Fruit fly (Drosophila melanogaster): ENCODE results near the gene GILT3.
A peak's percentile ranks its signal among the peaks of the same experiment; 100 is the strongest.

Gene GILT3

DNA sequence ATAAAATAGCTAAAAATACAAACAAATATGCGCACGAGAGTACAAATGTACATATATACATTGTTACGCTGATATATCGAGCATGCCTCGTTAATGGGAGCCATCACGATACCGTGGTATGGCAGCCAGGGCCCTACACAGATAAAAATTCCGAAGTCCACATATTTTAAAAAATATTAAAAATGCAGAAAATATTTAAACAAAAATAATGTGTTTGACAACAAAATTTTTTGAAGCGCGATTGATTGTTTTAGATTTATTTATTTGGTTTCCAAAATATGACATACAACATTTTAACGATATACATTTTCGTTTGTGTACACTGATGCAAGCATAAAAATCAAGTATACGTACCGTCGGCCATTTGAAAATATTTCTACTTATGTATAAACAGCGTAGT, 49.6 kb downstream of the GILT3 start:
- TF ChIP-seq EcR (GFP tag; optimal IDR thresholded peaks at IDR 0.05): no peak
- TF ChIP-seq fd96Ca (GFP tag; IDR thresholded peaks at IDR 0.05): 0 out of 3 replicates have a peak, but pooled peaks have one; percentile 50
- TF ChIP-seq gl (tag; optimal IDR thresholded peaks at IDR 0.05): no peak
- TF ChIP-seq CG4496 (GFP tag; IDR thresholded peaks at IDR 0.05): peak; percentile 83
- TF ChIP-seq CG10348 (GFP tag; IDR thresholded peaks at IDR 0.05): no peak
- peak; percentile 67 for TF ChIP-seq CG12605 (GFP tag; IDR thresholded peaks at IDR 0.05)
- peak; percentile 75 for TF ChIP-seq Ets98B (GFP tag; IDR thresholded peaks at IDR 0.05)
- peak; percentile 40 for TF ChIP-seq Snoo (tag; optimal IDR thresholded peaks at IDR 0.05)
- TF ChIP-seq CG9948 (tag; optimal IDR thresholded peaks at IDR 0.05): peak; percentile 63
- TF ChIP-seq CG14655 (GFP tag; optimal IDR thresholded peaks at IDR 0.05): peak; percentile 67
- peak; percentile 84 for TF ChIP-seq CG32121 (GFP tag; IDR thresholded peaks at IDR 0.05)
- no peak for TF ChIP-seq D1 (tag; optimal IDR thresholded peaks at IDR 0.05)
- TF ChIP-seq CG8301 (tag; optimal IDR thresholded peaks at IDR 0.05): peak; percentile 70
- peak; percentile 63 for TF ChIP-seq Pif1A (GFP tag; optimal IDR thresholded peaks at IDR 0.05)
- TF ChIP-seq CG34367 (tag; optimal IDR thresholded peaks at IDR 0.05): peak; percentile 27
- TF ChIP-seq CG8159 (tag; optimal IDR thresholded peaks at IDR 0.05): peak; percentile 69
- peak; percentile 45 for TF ChIP-seq Pif1B (GFP tag; optimal IDR thresholded peaks at IDR 0.05)
- TF ChIP-seq CG17806 (tag; optimal IDR thresholded peaks at IDR 0.05): peak; percentile 34
- TF ChIP-seq CG13204 (GFP tag; optimal IDR thresholded peaks at IDR 0.05): no peak
- peak; percentile 33; the same call in 1 of the 2 replicates for TF ChIP-seq rn (GFP tag; IDR thresholded peaks at IDR 0.05)
- TF ChIP-seq CG15710 (tag; optimal IDR thresholded peaks at IDR 0.05): peak; percentile 60

DNA sequence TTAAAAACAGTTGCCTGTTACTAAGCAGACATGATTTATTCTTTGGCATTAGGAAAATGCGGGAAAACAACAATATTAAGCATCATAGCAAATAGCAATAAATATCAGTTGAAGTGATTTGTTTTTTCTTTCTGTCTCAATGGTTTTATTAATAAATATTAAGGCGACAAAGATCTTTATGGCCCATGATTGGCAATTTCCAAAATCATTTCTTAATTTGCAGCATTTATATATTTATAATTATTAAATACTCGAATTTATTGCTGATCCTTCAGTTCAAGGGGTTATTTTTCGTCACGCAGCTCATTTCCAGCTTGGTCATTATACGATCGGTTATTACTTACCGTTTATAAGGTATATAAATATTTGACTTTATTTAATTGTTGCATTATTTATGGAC, 50.5 kb downstream of the GILT3 start:
- TF ChIP-seq Snoo (tag; optimal IDR thresholded peaks at IDR 0.05): no peak
- TF ChIP-seq CG4496 (GFP tag; IDR thresholded peaks at IDR 0.05): no peak
- TF ChIP-seq Pif1A (GFP tag; optimal IDR thresholded peaks at IDR 0.05): no peak
- TF ChIP-seq CG10348 (GFP tag; IDR thresholded peaks at IDR 0.05): no peak
- no peak for TF ChIP-seq Pif1B (GFP tag; optimal IDR thresholded peaks at IDR 0.05)
